Worm (Caenorhabditis elegans) whole organism, L3 larva: ENCODE measurements around the gene fzy-1.
A peak's percentile ranks its signal among the peaks of the same experiment; 100 is the strongest.

ENCODE experiments used
- R02D3.7 ChIP-seq: fragments of 150-350 bp; optimal IDR thresholded peaks from 2 replicates; lab custom pipeline; 2014; ENCODE audit warnings: missing biosample characterization, missing genetic modification characterization
- ZK546.5 ChIP-seq: sonication (generic microtip); optimal IDR thresholded peaks from 2 replicates; lab custom pipeline; 2017; ENCODE audit warnings: missing biosample characterization, missing genetic modification characterization
- aly-2 ChIP-seq: fragments of 150-350 bp; optimal IDR thresholded peaks from 2 replicates; lab custom pipeline; 2014; ENCODE audit warnings: missing biosample characterization, missing genetic modification characterization
- ceh-28 ChIP-seq: fragments of 150-350 bp; optimal IDR thresholded peaks from 2 replicates; lab custom pipeline; 2014; ENCODE audit warnings: missing biosample characterization, missing genetic modification reagents, missing genetic modification characterization
- ceh-9 ChIP-seq: sonication (generic microtip); optimal IDR thresholded peaks from 2 replicates; lab custom pipeline; 2018; ENCODE audit warnings: missing biosample characterization, missing genetic modification characterization
- daf-12 ChIP-seq: fragments of 150-350 bp; optimal IDR thresholded peaks from 2 replicates; lab custom pipeline; 2014; ENCODE audit warnings: missing biosample characterization, missing genetic modification reagents, missing genetic modification characterization
- egl-5 ChIP-seq: fragments of 150-350 bp; optimal IDR thresholded peaks from 2 replicates; lab custom pipeline; 2017; ENCODE audit warnings: missing biosample characterization, missing genetic modification reagents, missing genetic modification characterization, inconsistent platforms
- elt-1 ChIP-seq: fragments of 150-350 bp; optimal IDR thresholded peaks from 2 replicates; lab custom pipeline; 2014; ENCODE audit warnings: missing biosample characterization, missing genetic modification characterization
- elt-2 ChIP-seq: sonication (generic microtip); optimal IDR thresholded peaks from 2 replicates; lab custom pipeline; 2016; ENCODE audit warnings: missing genetic modification reagents, mild to moderate bottlenecking, missing genetic modification characterization, missing compliant biosample characterization
- elt-3 ChIP-seq, 3 experiments: fragments of 150-350 bp in 1 of 3; sonication (generic microtip) in 2 of 3; optimal IDR thresholded peaks; 2 replicates in 2 of 3; 4 replicates in 1 of 3; lab custom pipeline; 2014 to 2017; ENCODE audit warnings: missing biosample characterization in 3 of 3, missing genetic modification characterization in 3 of 3
- eor-1 ChIP-seq, 2 experiments: fragments of 150-350 bp; optimal IDR thresholded peaks; 2 replicates each; lab custom pipeline; 2014 to 2018; ENCODE audit warnings: missing biosample characterization in 2 of 2, missing genetic modification characterization in 2 of 2
- fkh-10 ChIP-seq: sonication (generic microtip); optimal IDR thresholded peaks from 2 replicates; lab custom pipeline; 2017; ENCODE audit warnings: missing biosample characterization, missing genetic modification reagents, missing genetic modification characterization
- fos-1 ChIP-seq: fragments of 150-350 bp; optimal IDR thresholded peaks from 2 replicates; lab custom pipeline; 2014; ENCODE audit warnings: missing biosample characterization, missing genetic modification characterization
- hmg-11 ChIP-seq: sonication (generic microtip); optimal IDR thresholded peaks from 2 replicates; lab custom pipeline; 2016; ENCODE audit warnings: missing genetic modification characterization, missing compliant biosample characterization
- jun-1 ChIP-seq: fragments of 150-350 bp; optimal IDR thresholded peaks from 2 replicates; lab custom pipeline; 2014; ENCODE audit warnings: missing biosample characterization, missing genetic modification reagents, missing genetic modification characterization
- lin-15B ChIP-seq: fragments of 150-350 bp; optimal IDR thresholded peaks from 2 replicates; lab custom pipeline; 2014; ENCODE audit warnings: missing biosample characterization, missing genetic modification characterization
- lin-39 ChIP-seq: fragments of 150-350 bp; optimal IDR thresholded peaks from 2 replicates; lab custom pipeline; 2018; ENCODE audit warnings: missing biosample characterization, missing genetic modification reagents, missing genetic modification characterization
- lsy-12 ChIP-seq: sonication (generic microtip); optimal IDR thresholded peaks from 2 replicates; lab custom pipeline; 2016; ENCODE audit warnings: mild to moderate bottlenecking, missing genetic modification characterization, missing compliant biosample characterization
- mml-1 ChIP-seq: fragments of 150-350 bp; sonication (generic microtip); optimal IDR thresholded peaks from 3 replicates; lab custom pipeline; 2014; ENCODE audit warnings: missing biosample characterization, missing genetic modification characterization
- nfya-1 ChIP-seq: sonication (generic microtip); optimal IDR thresholded peaks from 2 replicates; lab custom pipeline; 2017; ENCODE audit warnings: missing genetic modification characterization, mild to moderate bottlenecking, missing compliant biosample characterization, antibody characterized with exemption, moderate library complexity; ENCODE audit not compliant: insufficient read depth
- nhr-12 ChIP-seq: fragments of 150-350 bp; optimal IDR thresholded peaks from 2 replicates; lab custom pipeline; 2014; ENCODE audit warnings: missing biosample characterization, missing genetic modification characterization
- nhr-23 ChIP-seq: fragments of 150-350 bp; optimal IDR thresholded peaks from 2 replicates; lab custom pipeline; 2014; ENCODE audit warnings: missing biosample characterization, missing genetic modification reagents, missing genetic modification characterization
- nhr-237 ChIP-seq: fragments of 150-350 bp; optimal IDR thresholded peaks from 2 replicates; lab custom pipeline; 2014; ENCODE audit warnings: missing biosample characterization, missing genetic modification characterization
- nhr-25 ChIP-seq: sonication (generic microtip); optimal IDR thresholded peaks from 2 replicates; lab custom pipeline; 2017; ENCODE audit warnings: missing biosample characterization, missing genetic modification characterization
- nhr-28 ChIP-seq: fragments of 150-350 bp; optimal IDR thresholded peaks from 2 replicates; lab custom pipeline; 2014; ENCODE audit warnings: missing biosample characterization, missing genetic modification characterization
- nhr-43 ChIP-seq: sonication (generic microtip); optimal IDR thresholded peaks from 2 replicates; lab custom pipeline; 2016; ENCODE audit warnings: mild to moderate bottlenecking, missing genetic modification characterization, missing compliant biosample characterization; ENCODE audit not compliant: poor library complexity, severe bottlenecking
- nhr-67 ChIP-seq: fragments of 150-350 bp; optimal IDR thresholded peaks from 2 replicates; lab custom pipeline; 2014; ENCODE audit warnings: missing biosample characterization, missing genetic modification characterization
- nhr-77 ChIP-seq: fragments of 150-350 bp; optimal IDR thresholded peaks from 2 replicates; lab custom pipeline; 2014; ENCODE audit warnings: missing biosample characterization, missing genetic modification characterization
- pqm-1 ChIP-seq: fragments of 150-350 bp; optimal IDR thresholded peaks from 2 replicates; lab custom pipeline; 2017; ENCODE audit warnings: missing biosample characterization, missing genetic modification characterization, inconsistent platforms
- sea-2 ChIP-seq: fragments of 150-350 bp; sonication (generic microtip); optimal IDR thresholded peaks from 4 replicates; lab custom pipeline; 2014; ENCODE audit warnings: missing biosample characterization, missing genetic modification reagents, missing genetic modification characterization
- snpc-4 ChIP-seq: fragments of 150-350 bp; optimal IDR thresholded peaks from 2 replicates; lab custom pipeline; 2014; ENCODE audit warnings: missing biosample characterization, missing genetic modification characterization
- tbx-2 ChIP-seq: sonication (generic microtip); optimal IDR thresholded peaks from 2 replicates; lab custom pipeline; 2016; ENCODE audit warnings: mild to moderate bottlenecking, missing genetic modification characterization, missing compliant biosample characterization
- unc-39 ChIP-seq: sonication (generic microtip); optimal IDR thresholded peaks from 4 replicates; lab custom pipeline; 2017; ENCODE audit warnings: missing biosample characterization, missing genetic modification characterization
- unc-62 ChIP-seq: fragments of 150-350 bp; sonication (generic microtip); optimal IDR thresholded peaks from 4 replicates; lab custom pipeline; 2014; ENCODE audit warnings: missing biosample characterization, missing genetic modification reagents, missing genetic modification characterization
- ztf-11 ChIP-seq: fragments of 150-350 bp; optimal IDR thresholded peaks from 2 replicates; lab custom pipeline; 2014; ENCODE audit warnings: missing biosample characterization, missing genetic modification characterization

Gene fzy-1

ce11 chrII:5458683-5459410 lies 41.7 kb upstream of the fzy-1 start:
- no peak for TF ChIP-seq nhr-28 (tag; lab: Kevin White, UChicago)
- no peak for TF ChIP-seq tbx-2
- TF ChIP-seq fos-1 (tag; lab: Kevin White, UChicago), result no peak
- no peak for TF ChIP-seq mml-1
- peak in 1 of 3 experiments; percentile 16 for TF ChIP-seq elt-3 (tag; optimal IDR thresholded peaks at IDR 0.05; lab: Kevin White, UChicago)

ce11 chrII:5459534-5459933 lies 41.0 kb upstream of the fzy-1 start:
- TF ChIP-seq aly-2 (tag; lab: Kevin White, UChicago) (no peak), nhr-23 (tag; lab: Kevin White, UChicago) (peak; percentile 12), nhr-25 (tag; lab: Kevin White, UChicago) (peak; percentile 38), ZK546.5 (no peak), nhr-12 (tag; lab: Kevin White, UChicago) (no peak), eor-1 (tag; optimal IDR thresholded peaks at IDR 0.05; lab: Kevin White, UChicago) (no peak), elt-3 (tag; optimal IDR thresholded peaks at IDR 0.05; lab: Kevin White, UChicago) (peak in 1 of 3 experiments; percentile 80), nhr-77 (tag; lab: Kevin White, UChicago) (no peak)

- peak; percentile 22 for TF ChIP-seq pqm-1 (tag; lab: Kevin White, UChicago)
- peak; percentile 47 for TF ChIP-seq ceh-28
- TF ChIP-seq nhr-237, result no peak
- TF ChIP-seq, all 47 proteins: peak for 2
These were observed 39.7 kb upstream of the fzy-1 start for ce11 chrII:5460911-5461310.

ce11 chrII:5463692-5464300 lies 36.8 kb upstream of the fzy-1 start:
- TF ChIP-seq elt-1 (tag; lab: Kevin White, UChicago) (no peak), ztf-11 (tag; lab: Kevin White, UChicago) (no peak), nfya-1 (tag; lab: Kevin White, UChicago) (peak; percentile 41), lin-39 (peak; percentile 56), tbx-2 (no peak), ceh-28 (no peak), jun-1 (tag; lab: Kevin White, UChicago) (no peak), fkh-10 (peak; percentile 58), nhr-43 (tag; lab: Kevin White, UChicago) (no peak), unc-62 (peak; percentile 40), hmg-11 (tag; lab: Kevin White, UChicago) (no peak), elt-2 (tag; lab: Kevin White, UChicago) (no peak)

- TF ChIP-seq daf-12 (tag; lab: Kevin White, UChicago) (no peak), ceh-9 (tag; lab: Kevin White, UChicago) (no peak), unc-39 (tag; lab: Kevin White, UChicago) (no peak), nhr-43 (tag; lab: Kevin White, UChicago) (no peak), nfya-1 (tag; lab: Kevin White, UChicago) (peak; percentile 7)
These were observed 34.7 kb upstream of the fzy-1 start, which contains the start of gene clr-1 for ce11 chrII:5465729-5466408. Gene clr-1, plus strand, starts transcription at chrII:5466358.

ce11 chrII:5473946-5474423 lies 26.6 kb upstream of the fzy-1 start, which contains the start of gene mrps-16:
Gene mrps-16, plus strand, starts transcription at chrII:5474373.
- TF ChIP-seq nhr-43 (tag; lab: Kevin White, UChicago) (peak; percentile 22), ceh-9 (tag; lab: Kevin White, UChicago) (no peak), R02D3.7 (tag; lab: Kevin White, UChicago) (peak; percentile 26), nhr-12 (tag; lab: Kevin White, UChicago) (no peak), ceh-28 (peak; percentile 22), nhr-28 (tag; lab: Kevin White, UChicago) (no peak), egl-5 (tag; lab: Kevin White, UChicago) (peak; percentile 8), aly-2 (tag; lab: Kevin White, UChicago) (no peak), snpc-4 (no peak), hmg-11 (tag; lab: Kevin White, UChicago) (peak; percentile 77), lsy-12 (tag; lab: Kevin White, UChicago) (no peak), nfya-1 (tag; lab: Kevin White, UChicago) (peak; percentile 53), sea-2 (GFP tag; lab: Kevin White, UChicago) (no peak), lin-15B (peak; percentile 40), nhr-25 (tag; lab: Kevin White, UChicago) (peak; percentile 44), elt-3 (tag; optimal IDR thresholded peaks at IDR 0.05; lab: Kevin White, UChicago) (no peak), lin-39 (peak; percentile 17), eor-1 (tag; optimal IDR thresholded peaks at IDR 0.05; lab: Kevin White, UChicago) (no peak), nhr-67 (no peak)
